Worm (Caenorhabditis elegans) whole organism, mixed stage, embryonic: Measurements from ENCODE around the gene T05B4.12.

ENCODE experiments used
- ces-1 ChIP-seq: fragments of 150-350 bp; optimal IDR thresholded peaks from 2 replicates; lab custom pipeline; 2014; ENCODE audit warnings: missing biosample characterization, missing genetic modification reagents, missing genetic modification characterization
- elt-1 ChIP-seq: sonication (generic microtip); optimal IDR thresholded peaks from 2 replicates; lab custom pipeline; 2017; ENCODE audit warnings: missing genetic modification characterization, mild to moderate bottlenecking, missing compliant biosample characterization, antibody characterized with exemption, moderate library complexity, borderline replicate concordance; ENCODE audit not compliant: insufficient read depth
- elt-3 ChIP-seq: fragments of 150-350 bp; optimal IDR thresholded peaks from 2 replicates; lab custom pipeline; 2014; ENCODE audit warnings: missing biosample characterization, missing genetic modification characterization
- ham-2 ChIP-seq: fragments of 200-800 bp; sonication (Bioruptor generic); optimal IDR thresholded peaks from 2 replicates; lab custom pipeline; 2018; ENCODE audit warnings: mild to moderate bottlenecking, missing genetic modification characterization, missing compliant biosample characterization
- nhr-28 ChIP-seq: fragments of 150-350 bp; optimal IDR thresholded peaks from 2 replicates; lab custom pipeline; 2014; ENCODE audit warnings: missing biosample characterization, missing genetic modification characterization
- nhr-76 ChIP-seq: sonication (generic microtip); optimal IDR thresholded peaks from 2 replicates; lab custom pipeline; 2017; ENCODE audit warnings: missing biosample characterization, missing genetic modification characterization
- snpc-4 ChIP-seq: fragments of 150-350 bp; optimal IDR thresholded peaks from 2 replicates; lab custom pipeline; 2014; ENCODE audit warnings: missing biosample characterization, missing genetic modification characterization
- unc-62 ChIP-seq: fragments of 150-350 bp; optimal IDR thresholded peaks from 2 replicates; lab custom pipeline; 2014; ENCODE audit warnings: missing biosample characterization, missing genetic modification reagents, missing genetic modification characterization
- ztf-11 ChIP-seq: fragments of 150-350 bp; optimal IDR thresholded peaks from 2 replicates; lab custom pipeline; 2014; ENCODE audit warnings: missing biosample characterization, missing genetic modification characterization

DNA sequence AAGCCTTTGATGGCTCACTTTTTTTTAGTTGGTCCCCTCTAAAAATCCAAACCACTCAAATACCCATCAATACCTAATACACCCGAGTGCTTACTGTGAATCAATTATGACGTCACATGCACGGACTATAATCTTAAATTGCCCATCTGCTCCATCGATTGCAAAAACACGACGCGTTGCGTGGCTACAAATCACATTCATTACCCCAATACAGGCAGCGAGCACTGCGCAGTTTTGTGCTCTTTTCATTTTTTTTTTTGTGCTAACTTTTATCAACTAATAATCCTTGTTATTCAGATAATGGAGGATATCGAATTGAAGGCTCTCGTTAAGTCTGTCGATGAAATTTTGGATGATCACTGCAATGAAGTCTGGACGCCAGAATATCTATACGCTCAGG, 34.3 kb upstream of the T05B4.12 start, which contains the start of gene Y45G5AM.5:
- TF ChIP-seq nhr-76 (tag; lab: Kevin White, UChicago): no peak
- no peak for TF ChIP-seq ces-1 (GFP tag; lab: Kevin White, UChicago)
- no peak for TF ChIP-seq nhr-28 (tag; lab: Kevin White, UChicago)
- TF ChIP-seq unc-62 (GFP tag; lab: Kevin White, UChicago): no peak
- TF ChIP-seq elt-1 (tag; lab: Kevin White, UChicago): no peak
- TF ChIP-seq ztf-11 (tag; lab: Kevin White, UChicago): no peak
- no peak for TF ChIP-seq elt-3 (tag; lab: Kevin White, UChicago)
- TF ChIP-seq snpc-4: no peak
- TF ChIP-seq ham-2: no peak
